Worm (Caenorhabditis elegans) whole organism, L4 larva: ENCODE data around the gene npp-15.

Experiments
- D1046.2 ChIP-seq: fragments of 200-800 bp; sonication (Bioruptor generic); IDR thresholded peaks from 2 replicates; pipeline ENCODE4 v1.3.6; 2022; ENCODE audit warnings: missing genetic modification characterization, missing compliant biosample characterization
- F26F4.8 ChIP-seq: fragments of 200-800 bp; sonication (Bioruptor generic); conservative IDR thresholded peaks from 2 replicates; pipeline ENCODE4 v1.3.6; 2022; ENCODE audit warnings: missing genetic modification characterization, missing compliant biosample characterization
- F37D6.2 ChIP-seq: sonication (generic microtip); optimal IDR thresholded peaks from 2 replicates; lab custom pipeline; 2016; ENCODE audit warnings: mild to moderate bottlenecking, missing genetic modification characterization, missing compliant biosample characterization
- F49E8.2 ChIP-seq: sonication (generic microtip); optimal IDR thresholded peaks from 2 replicates; lab custom pipeline; 2016; ENCODE audit warnings: missing compliant biosample characterization, mild to moderate bottlenecking, missing genetic modification characterization, borderline replicate concordance
- R02D3.7 ChIP-seq: fragments of 150-350 bp; sonication (generic microtip); optimal IDR thresholded peaks from 3 replicates; lab custom pipeline; 2014; ENCODE audit warnings: missing biosample characterization, missing genetic modification characterization
- T20F7.1 ChIP-seq: fragments of 200-800 bp; sonication (Bioruptor generic); optimal IDR thresholded peaks from 2 replicates; lab custom pipeline; 2018; ENCODE audit warnings: mild to moderate bottlenecking, missing genetic modification characterization, missing compliant biosample characterization
- Y5F2A.4 ChIP-seq: fragments of 200-800 bp; sonication (Bioruptor generic); optimal IDR thresholded peaks from 2 replicates; lab custom pipeline; 2018; ENCODE audit warnings: mild to moderate bottlenecking, missing genetic modification characterization, missing compliant biosample characterization
- ZK337.2 ChIP-seq: fragments of 200-800 bp; sonication (Bioruptor generic); IDR thresholded peaks from 2 replicates; pipeline ENCODE4 v1.3.6; 2022; ENCODE audit warnings: missing genetic modification reagents, missing genetic modification characterization, missing compliant biosample characterization
- ama-1 ChIP-seq: fragments of 150-350 bp; optimal IDR thresholded peaks from 2 replicates; lab custom pipeline; 2014; ENCODE audit warnings: inconsistent platforms, mixed read lengths
- ceh-28 ChIP-seq: fragments of 150-350 bp; optimal IDR thresholded peaks from 2 replicates; lab custom pipeline; 2014; ENCODE audit warnings: missing biosample characterization, missing genetic modification reagents, missing genetic modification characterization
- ceh-32 ChIP-seq: sonication (generic microtip); optimal IDR thresholded peaks from 2 replicates; lab custom pipeline; 2016; ENCODE audit warnings: mild to moderate bottlenecking, missing genetic modification characterization, missing compliant biosample characterization; ENCODE audit not compliant: poor library complexity
- ceh-44 ChIP-seq: fragments of 200-800 bp; sonication (Bioruptor generic); IDR thresholded peaks from 2 replicates; pipeline ENCODE4 v1.3.6; 2022; ENCODE audit warnings: missing genetic modification reagents, missing genetic modification characterization, missing compliant biosample characterization
- daf-12 ChIP-seq: fragments of 150-350 bp; optimal IDR thresholded peaks from 2 replicates; lab custom pipeline; 2014; ENCODE audit warnings: missing biosample characterization, missing genetic modification reagents, missing genetic modification characterization
- daf-8 ChIP-seq: fragments of 200-800 bp; sonication (Bioruptor generic); IDR thresholded peaks from 2 replicates; pipeline ENCODE4 v1.3.6; 2022; ENCODE audit warnings: missing genetic modification characterization, missing compliant biosample characterization
- dmd-8 ChIP-seq: fragments of 200-800 bp; sonication (Bioruptor generic); IDR thresholded peaks from 2 replicates; pipeline ENCODE4 v1.3.6; 2022; ENCODE audit warnings: missing genetic modification characterization, missing compliant biosample characterization
- dmd-9 ChIP-seq: fragments of 200-800 bp; sonication (Bioruptor generic); IDR thresholded peaks from 2 replicates; pipeline ENCODE4 v1.3.6; 2022; ENCODE audit warnings: missing genetic modification reagents, missing genetic modification characterization, missing compliant biosample characterization
- dpl-1 ChIP-seq: fragments of 150-350 bp; optimal IDR thresholded peaks from 2 replicates; lab custom pipeline; 2014; ENCODE audit warnings: missing biosample characterization, missing genetic modification reagents, missing genetic modification characterization
- egl-27 ChIP-seq: sonication (generic microtip); optimal IDR thresholded peaks from 3 replicates; lab custom pipeline; 2017; ENCODE audit warnings: missing biosample characterization, missing genetic modification reagents, missing genetic modification characterization
- fkh-10 ChIP-seq: fragments of 150-350 bp; optimal IDR thresholded peaks from 2 replicates; lab custom pipeline; 2014; ENCODE audit warnings: missing biosample characterization, missing genetic modification reagents, missing genetic modification characterization
- lim-7 ChIP-seq: fragments of 200-800 bp; sonication (Bioruptor generic); IDR thresholded peaks from 2 replicates; pipeline ENCODE4 v1.3.6; 2022; ENCODE audit warnings: missing genetic modification characterization, missing compliant biosample characterization
- lin-1 ChIP-seq: fragments of 200-800 bp; sonication (Bioruptor generic); IDR thresholded peaks from 2 replicates; pipeline ENCODE4 v1.3.6; 2022; ENCODE audit warnings: missing genetic modification reagents, missing genetic modification characterization, missing compliant biosample characterization
- lin-13 ChIP-seq: fragments of 150-350 bp; optimal IDR thresholded peaks from 2 replicates; lab custom pipeline; 2014; ENCODE audit warnings: missing biosample characterization, missing genetic modification reagents, missing genetic modification characterization
- lir-3 ChIP-seq: sonication (generic microtip); optimal IDR thresholded peaks from 2 replicates; lab custom pipeline; 2016; ENCODE audit warnings: mild to moderate bottlenecking, missing genetic modification characterization, missing compliant biosample characterization
- lsy-2 ChIP-seq, 2 experiments: fragments of 150-350 bp in 1 of 2; sonication (generic microtip) in 1 of 2; optimal IDR thresholded peaks; 2 replicates each; lab custom pipeline; 2014 to 2017; ENCODE audit warnings: missing biosample characterization in 2 of 2, missing genetic modification characterization in 2 of 2
- mdl-1 ChIP-seq, 2 experiments: fragments of 150-350 bp in 1 of 2; sonication (generic microtip) in 1 of 2; optimal IDR thresholded peaks; 2 replicates each; lab custom pipeline; 2014 to 2017; ENCODE audit warnings: missing biosample characterization in 2 of 2, missing genetic modification characterization in 2 of 2
- mdt-29 ChIP-seq: fragments of 200-800 bp; sonication (Bioruptor generic); IDR thresholded peaks from 2 replicates; pipeline ENCODE4 v1.3.6; 2022; ENCODE audit warnings: missing genetic modification reagents, missing genetic modification characterization, missing compliant biosample characterization
- mxl-2 ChIP-seq: fragments of 200-800 bp; sonication (Bioruptor generic); conservative IDR thresholded peaks from 2 replicates; pipeline ENCODE4 v1.3.6; 2022; ENCODE audit warnings: missing genetic modification reagents, missing genetic modification characterization, missing compliant biosample characterization
- nhr-10 ChIP-seq: fragments of 150-350 bp; optimal IDR thresholded peaks from 2 replicates; lab custom pipeline; 2014; ENCODE audit warnings: missing biosample characterization, missing genetic modification characterization
- nhr-11 ChIP-seq: fragments of 150-350 bp; optimal IDR thresholded peaks from 2 replicates; lab custom pipeline; 2014; ENCODE audit warnings: missing biosample characterization, missing genetic modification characterization
- nhr-111 ChIP-seq: fragments of 200-800 bp; sonication (Bioruptor generic); optimal IDR thresholded peaks from 2 replicates; lab custom pipeline; 2018; ENCODE audit warnings: mild to moderate bottlenecking, missing genetic modification characterization, missing compliant biosample characterization
- nhr-25 ChIP-seq: sonication (generic microtip); optimal IDR thresholded peaks from 2 replicates; lab custom pipeline; 2017; ENCODE audit warnings: missing genetic modification characterization, mild to moderate bottlenecking, missing compliant biosample characterization, antibody characterized with exemption, moderate library complexity, borderline replicate concordance; ENCODE audit not compliant: insufficient read depth
- nhr-28 ChIP-seq: fragments of 150-350 bp; optimal IDR thresholded peaks from 2 replicates; lab custom pipeline; 2014; ENCODE audit warnings: missing biosample characterization, missing genetic modification characterization
- nhr-42 ChIP-seq: fragments of 200-800 bp; sonication (Bioruptor generic); IDR thresholded peaks from 2 replicates; pipeline ENCODE4 v1.3.6; 2022; ENCODE audit warnings: missing genetic modification characterization, missing compliant biosample characterization
- nhr-6 ChIP-seq: fragments of 150-350 bp; optimal IDR thresholded peaks from 2 replicates; lab custom pipeline; 2014; ENCODE audit warnings: missing biosample characterization, missing genetic modification characterization
- pha-4 ChIP-seq, 2 experiments: fragments of 150-350 bp in 1 of 2; fragments of 200-800 bp in 1 of 2; sonication (Bioruptor generic) in 1 of 2; IDR thresholded peaks in 1 of 2; optimal IDR thresholded peaks in 1 of 2; 2 replicates each; pipeline versions ENCODE4 v1.3.6 to Lab custom; 2014 to 2022; ENCODE audit warnings: missing genetic modification characterization in 2 of 2, missing genetic modification reagents in 2 of 2, missing biosample characterization in 1 of 2, missing compliant biosample characterization in 1 of 2
- php-3 ChIP-seq: fragments of 200-800 bp; sonication (Bioruptor generic); IDR thresholded peaks from 2 replicates; pipeline ENCODE4 v1.3.6; 2022; ENCODE audit warnings: missing genetic modification reagents, missing genetic modification characterization, missing compliant biosample characterization
- pqm-1 ChIP-seq: sonication (generic microtip); optimal IDR thresholded peaks from 2 replicates; lab custom pipeline; 2017; ENCODE audit warnings: missing biosample characterization, missing genetic modification characterization
- rbr-2 ChIP-seq: sonication (generic microtip); optimal IDR thresholded peaks from 2 replicates; lab custom pipeline; 2016; ENCODE audit warnings: missing genotype, missing genetic modification characterization, missing compliant biosample characterization
- saeg-2 ChIP-seq: fragments of 200-800 bp; sonication (Bioruptor generic); IDR thresholded peaks from 2 replicates; pipeline ENCODE4 v1.3.6; 2022; ENCODE audit warnings: missing genetic modification reagents, missing genetic modification characterization, missing compliant biosample characterization
- set-16 ChIP-seq: fragments of 200-800 bp; sonication (Bioruptor generic); IDR thresholded peaks from 2 replicates; pipeline ENCODE4 v1.3.6; 2022; ENCODE audit warnings: missing genetic modification reagents, missing genetic modification characterization, missing compliant biosample characterization
- skn-1 ChIP-seq: fragments of 150-350 bp; optimal IDR thresholded peaks from 2 replicates; lab custom pipeline; 2014; ENCODE audit warnings: missing biosample characterization, missing genetic modification characterization
- snpc-4 ChIP-seq: fragments of 150-350 bp; optimal IDR thresholded peaks from 2 replicates; lab custom pipeline; 2014; ENCODE audit warnings: missing biosample characterization, missing genetic modification characterization
- unc-130 ChIP-seq: sonication (generic microtip); optimal IDR thresholded peaks from 2 replicates; lab custom pipeline; 2016; ENCODE audit warnings: missing genetic modification reagents, missing genetic modification characterization, missing compliant biosample characterization
- vab-7 ChIP-seq: fragments of 200-800 bp; sonication (Bioruptor generic); IDR thresholded peaks from 2 replicates; pipeline ENCODE4 v1.3.6; 2022; ENCODE audit warnings: missing genetic modification reagents, missing genetic modification characterization, missing compliant biosample characterization
- zfp-3 ChIP-seq: fragments of 200-800 bp; sonication (Bioruptor generic); conservative IDR thresholded peaks from 2 replicates; pipeline ENCODE4 v1.3.6; 2022; ENCODE audit warnings: missing genetic modification reagents, missing genetic modification characterization, missing compliant biosample characterization
- zip-2 ChIP-seq: fragments of 150-350 bp; optimal IDR thresholded peaks from 2 replicates; lab custom pipeline; 2014; ENCODE audit warnings: missing biosample characterization, missing genetic modification characterization
- ztf-11 ChIP-seq: fragments of 150-350 bp; optimal IDR thresholded peaks from 2 replicates; lab custom pipeline; 2014; ENCODE audit warnings: missing biosample characterization, missing genetic modification characterization
- ztf-7 ChIP-seq: fragments of 150-350 bp; optimal IDR thresholded peaks from 2 replicates; lab custom pipeline; 2014; ENCODE audit warnings: missing biosample characterization, missing genetic modification characterization

Gene npp-15

ce11 chrIII:7972687-7973086 lies 43.8 kb downstream of the npp-15 start:
- TF ChIP-seq ceh-44 (GFP tag; lab: Robert Waterston, UW) (peak; percentile 53; the same call in 1 of the 2 replicates), T20F7.1 (no peak), set-16 (peak; percentile 85)

- TF ChIP-seq vab-7 (GFP tag; lab: Robert Waterston, UW) (0 out of 2 replicates have a peak, but pooled peaks have one; percentile 7), nhr-11 (tag; lab: Kevin White, UChicago) (peak; percentile 88), php-3 (GFP tag; lab: Robert Waterston, UW) (peak; percentile 42; the same call in 1 of the 2 replicates), ZK337.2 (GFP tag; lab: Robert Waterston, UW) (no peak), dmd-8 (GFP tag; lab: Robert Waterston, UW) (no peak), zfp-3 (peak; percentile 76), daf-12 (tag; lab: Kevin White, UChicago) (no peak), mdl-1 (tag; optimal IDR thresholded peaks at IDR 0.05; lab: Kevin White, UChicago) (peak in 1 of 2 experiments; percentile 78), nhr-111 (no peak), skn-1 (no peak), F37D6.2 (tag; lab: Kevin White, UChicago) (peak; percentile 81), rbr-2 (tag; lab: Kevin White, UChicago) (peak; percentile 89), nhr-6 (tag; lab: Kevin White, UChicago) (peak; percentile 95), ztf-7 (tag; lab: Kevin White, UChicago) (peak; percentile 78), ceh-28 (no peak), fkh-10 (GFP tag; lab: Kevin White, UChicago) (peak; percentile 53), F26F4.8 (GFP tag; lab: Robert Waterston, UW) (no peak), pqm-1 (no peak), F49E8.2 (peak; percentile 24), dmd-9 (0 out of 2 replicates have a peak, but pooled peaks have one; percentile 50), lin-1 (GFP tag; lab: Robert Waterston, UW) (peak; percentile 33; the same call in 1 of the 2 replicates), lin-13 (GFP tag; lab: Kevin White, UChicago) (peak; percentile 92), ama-1 (lab: Kevin White, UChicago) (peak; percentile 81), nhr-25 (peak; percentile 73), Y5F2A.4 (GFP tag; lab: Kevin White, UChicago) (no peak), lir-3 (no peak), set-16 (no peak; the same call in 1 of the 2 replicates), nhr-28 (tag; lab: Kevin White, UChicago) (peak; percentile 84), lim-7 (no peak), nhr-42 (GFP tag; lab: Robert Waterston, UW) (peak; percentile 90), zip-2 (tag; lab: Kevin White, UChicago) (peak; percentile 12), saeg-2 (GFP tag; lab: Robert Waterston, UW) (0 out of 2 replicates have a peak, but pooled peaks have one; percentile 49), egl-27 (no peak), ztf-11 (tag; lab: Kevin White, UChicago) (no peak), mxl-2 (GFP tag; lab: Robert Waterston, UW) (peak; percentile 71), mdt-29 (GFP tag; lab: Robert Waterston, UW) (0 out of 2 replicates have a peak, but pooled peaks have one; percentile 39), ceh-32 (no peak), daf-8 (GFP tag; lab: Robert Waterston, UW) (no peak), D1046.2 (GFP tag; lab: Robert Waterston, UW) (no peak), dpl-1 (GFP tag; lab: Kevin White, UChicago) (peak; percentile 92), lsy-2 (tag; optimal IDR thresholded peaks at IDR 0.05; lab: Kevin White, UChicago) (peak; percentile 31 to 95), pha-4 (GFP tag; IDR thresholded peaks at IDR 0.05; lab: Robert Waterston, UW) (peak; percentile 64; the same call in 1 of the 2 replicates), pha-4 (tag; optimal IDR thresholded peaks at IDR 0.05; lab: Kevin White, UChicago) (no peak), nhr-10 (tag; lab: Kevin White, UChicago) (no peak), unc-130 (GFP tag; lab: Kevin White, UChicago) (peak; percentile 13), snpc-4 (no peak), R02D3.7 (tag; lab: Kevin White, UChicago) (no peak)
Measured at ce11 chrIII:7973201-7973767, 44.4 kb downstream of the npp-15 start, which contains the start of the genes eef-1B.1 and aco-2. Gene eef-1B.1 (minus strand): TSS chrIII:7973386. Gene aco-2 (plus strand): TSS chrIII:7973717.
